Fruit fly (Drosophila melanogaster): ENCODE results near the gene Syx18.

DNA sequence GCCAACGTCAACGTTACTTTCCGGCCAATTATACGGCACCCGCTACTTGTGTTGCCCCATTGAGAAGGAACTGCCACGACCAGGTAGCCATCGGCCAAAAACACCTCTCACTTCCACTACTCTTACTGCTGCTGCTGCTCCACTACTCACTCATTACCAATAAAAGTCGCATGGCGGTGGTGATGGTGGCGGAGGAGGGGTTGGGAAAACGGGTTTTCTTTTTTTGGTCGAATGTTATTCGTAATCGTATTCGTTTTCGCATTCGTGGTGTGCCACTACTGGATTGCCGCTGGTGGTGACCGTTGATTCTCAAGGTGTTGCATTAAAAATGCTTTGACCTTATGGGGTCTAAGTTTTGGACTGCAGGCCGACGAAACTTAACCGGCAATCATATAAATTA is 31.6 kb downstream of the Syx18 start:
- TF ChIP-seq ttk (optimal IDR thresholded peaks at IDR 0.05) (no peak), Sin3A (optimal IDR thresholded peaks at IDR 0.05) (no peak), Myc (optimal IDR thresholded peaks at IDR 0.05) (no peak), h (optimal IDR thresholded peaks at IDR 0.05) (no peak)

All from Kc167 (cell line).